Worm (Caenorhabditis elegans) whole organism, L4 larva: ENCODE results near the gene K11E4.1.

Experiments
- F10B5.3 ChIP-seq: sonication (generic microtip); optimal IDR thresholded peaks from 2 replicates; lab custom pipeline; 2016; ENCODE audit warnings: mild to moderate bottlenecking, missing genetic modification characterization, missing compliant biosample characterization
- F44E2.7 ChIP-seq: fragments of 200-800 bp; sonication (Bioruptor generic); IDR thresholded peaks from 2 replicates; pipeline ENCODE4 v2.1.2; 2022; ENCODE audit warnings: missing genetic modification characterization, missing compliant biosample characterization
- T20F7.1 ChIP-seq: fragments of 200-800 bp; sonication (Bioruptor generic); optimal IDR thresholded peaks from 2 replicates; lab custom pipeline; 2018; ENCODE audit warnings: mild to moderate bottlenecking, missing genetic modification characterization, missing compliant biosample characterization
- ZK337.2 ChIP-seq: fragments of 200-800 bp; sonication (Bioruptor generic); IDR thresholded peaks from 2 replicates; pipeline ENCODE4 v1.3.6; 2022; ENCODE audit warnings: missing genetic modification reagents, missing genetic modification characterization, missing compliant biosample characterization
- aha-1 ChIP-seq: fragments of 150-350 bp; peaks from one replicate; lab custom pipeline; 2014; ENCODE audit warnings: missing biosample characterization, missing genetic modification characterization
- ama-1 ChIP-seq: fragments of 150-350 bp; optimal IDR thresholded peaks from 2 replicates; lab custom pipeline; 2014; ENCODE audit warnings: inconsistent platforms, mixed read lengths
- ceh-20 ChIP-seq: fragments of 200-800 bp; sonication (Bioruptor generic); IDR thresholded peaks from 2 replicates; pipeline ENCODE4 v1.3.6; 2022; ENCODE audit warnings: missing genetic modification reagents, missing genetic modification characterization, missing compliant biosample characterization
- ceh-28 ChIP-seq: fragments of 150-350 bp; optimal IDR thresholded peaks from 2 replicates; lab custom pipeline; 2014; ENCODE audit warnings: missing biosample characterization, missing genetic modification reagents, missing genetic modification characterization
- ceh-32 ChIP-seq: sonication (generic microtip); optimal IDR thresholded peaks from 2 replicates; lab custom pipeline; 2016; ENCODE audit warnings: mild to moderate bottlenecking, missing genetic modification characterization, missing compliant biosample characterization; ENCODE audit not compliant: poor library complexity
- ces-1 ChIP-seq: fragments of 150-350 bp; sonication (generic microtip); optimal IDR thresholded peaks from 4 replicates; lab custom pipeline; 2014; ENCODE audit warnings: missing biosample characterization, missing genetic modification reagents, missing genetic modification characterization
- ctbp-1 ChIP-seq: fragments of 200-800 bp; sonication (Bioruptor generic); IDR thresholded peaks from 2 replicates; pipeline ENCODE4 v1.3.6; 2022; ENCODE audit warnings: missing genetic modification reagents, missing genetic modification characterization, missing compliant biosample characterization
- daf-16 ChIP-seq, 3 experiments: sonication (generic microtip); optimal IDR thresholded peaks; 2 replicates each; lab custom pipeline; 2016 to 2017; ENCODE audit warnings: missing genetic modification characterization in 3 of 3, missing genetic modification reagents in 3 of 3, mild to moderate bottlenecking in 2 of 3, missing compliant biosample characterization in 2 of 3, missing biosample characterization in 1 of 3, moderate library complexity in 1 of 3
- dmd-6 ChIP-seq: fragments of 200-800 bp; sonication (Bioruptor generic); IDR thresholded peaks from 2 replicates; pipeline ENCODE4 v1.3.6; 2022; ENCODE audit warnings: missing genetic modification reagents, missing genetic modification characterization, missing compliant biosample characterization
- dpl-1 ChIP-seq: fragments of 150-350 bp; optimal IDR thresholded peaks from 2 replicates; lab custom pipeline; 2014; ENCODE audit warnings: missing biosample characterization, missing genetic modification reagents, missing genetic modification characterization
- dve-1 ChIP-seq: sonication (generic microtip); optimal IDR thresholded peaks from 2 replicates; lab custom pipeline; 2017; ENCODE audit warnings: antibody characterized with exemption, mild to moderate bottlenecking, missing genetic modification characterization, missing compliant biosample characterization; ENCODE audit not compliant: insufficient read depth
- egl-43 ChIP-seq: fragments of 200-800 bp; sonication (Bioruptor generic); IDR thresholded peaks from 2 replicates; pipeline ENCODE4 v1.3.6; 2022; ENCODE audit warnings: missing genetic modification reagents, missing genetic modification characterization, missing compliant biosample characterization
- fkh-10 ChIP-seq: fragments of 150-350 bp; optimal IDR thresholded peaks from 2 replicates; lab custom pipeline; 2014; ENCODE audit warnings: missing biosample characterization, missing genetic modification reagents, missing genetic modification characterization
- gei-8 ChIP-seq: fragments of 200-800 bp; sonication (Bioruptor generic); optimal IDR thresholded peaks from 2 replicates; lab custom pipeline; 2018; ENCODE audit warnings: mild to moderate bottlenecking, missing genetic modification characterization, missing compliant biosample characterization
- hlh-11 ChIP-seq: fragments of 200-800 bp; sonication (Bioruptor generic); optimal IDR thresholded peaks from 2 replicates; lab custom pipeline; 2018; ENCODE audit warnings: mild to moderate bottlenecking, missing genetic modification characterization, missing compliant biosample characterization
- hlh-30 ChIP-seq: sonication (generic microtip); optimal IDR thresholded peaks from 2 replicates; lab custom pipeline; 2017; ENCODE audit warnings: antibody characterized with exemption, mild to moderate bottlenecking, missing genetic modification characterization, missing compliant biosample characterization; ENCODE audit not compliant: insufficient read depth
- hmg-1.1 ChIP-seq: fragments of 200-800 bp; sonication (Bioruptor generic); IDR thresholded peaks from 2 replicates; pipeline ENCODE4 v1.3.6; 2022; ENCODE audit warnings: missing genetic modification reagents, missing genetic modification characterization, missing compliant biosample characterization
- lin-13 ChIP-seq: fragments of 150-350 bp; optimal IDR thresholded peaks from 2 replicates; lab custom pipeline; 2014; ENCODE audit warnings: missing biosample characterization, missing genetic modification reagents, missing genetic modification characterization
- lin-15B ChIP-seq: fragments of 150-350 bp; sonication (generic microtip); optimal IDR thresholded peaks from 3 replicates; lab custom pipeline; 2014; ENCODE audit warnings: missing biosample characterization, missing genetic modification characterization
- lin-38 ChIP-seq: fragments of 200-800 bp; sonication (Bioruptor generic); IDR thresholded peaks from 2 replicates; pipeline ENCODE4 v1.3.6; 2022; ENCODE audit warnings: missing genetic modification reagents, missing genetic modification characterization, missing compliant biosample characterization
- mdt-29 ChIP-seq: fragments of 200-800 bp; sonication (Bioruptor generic); IDR thresholded peaks from 2 replicates; pipeline ENCODE4 v1.3.6; 2022; ENCODE audit warnings: missing genetic modification reagents, missing genetic modification characterization, missing compliant biosample characterization
- mep-1 ChIP-seq: fragments of 150-350 bp; sonication (generic microtip); optimal IDR thresholded peaks from 3 replicates; lab custom pipeline; 2014; ENCODE audit warnings: missing biosample characterization, missing genetic modification characterization
- mes-2 ChIP-seq: sonication (generic microtip); optimal IDR thresholded peaks from 2 replicates; lab custom pipeline; 2016; ENCODE audit warnings: missing genotype, mild to moderate bottlenecking, missing genetic modification characterization, missing compliant biosample characterization; ENCODE audit not compliant: poor library complexity, severe bottlenecking
- mxl-3 ChIP-seq: fragments of 200-800 bp; sonication (Bioruptor generic); optimal IDR thresholded peaks from 2 replicates; lab custom pipeline; 2018; ENCODE audit warnings: mild to moderate bottlenecking, missing genetic modification characterization, missing compliant biosample characterization
- nhr-11 ChIP-seq: fragments of 150-350 bp; optimal IDR thresholded peaks from 2 replicates; lab custom pipeline; 2014; ENCODE audit warnings: missing biosample characterization, missing genetic modification characterization
- nhr-28 ChIP-seq: fragments of 150-350 bp; optimal IDR thresholded peaks from 2 replicates; lab custom pipeline; 2014; ENCODE audit warnings: missing biosample characterization, missing genetic modification characterization
- nhr-48 ChIP-seq: sonication (generic microtip); optimal IDR thresholded peaks from 2 replicates; lab custom pipeline; 2016; ENCODE audit warnings: mild to moderate bottlenecking, missing genetic modification characterization, missing compliant biosample characterization
- nhr-6 ChIP-seq: fragments of 150-350 bp; optimal IDR thresholded peaks from 2 replicates; lab custom pipeline; 2014; ENCODE audit warnings: missing biosample characterization, missing genetic modification characterization
- nhr-77 ChIP-seq: fragments of 150-350 bp; optimal IDR thresholded peaks from 2 replicates; lab custom pipeline; 2014; ENCODE audit warnings: missing biosample characterization, missing genetic modification characterization
- pha-4 ChIP-seq, 2 experiments: fragments of 150-350 bp in 1 of 2; fragments of 200-800 bp in 1 of 2; sonication (Bioruptor generic) in 1 of 2; IDR thresholded peaks in 1 of 2; optimal IDR thresholded peaks in 1 of 2; 2 replicates each; pipeline versions ENCODE4 v1.3.6 to Lab custom; 2014 to 2022; ENCODE audit warnings: missing genetic modification characterization in 2 of 2, missing genetic modification reagents in 2 of 2, missing biosample characterization in 1 of 2, missing compliant biosample characterization in 1 of 2
- rbr-2 ChIP-seq: sonication (generic microtip); optimal IDR thresholded peaks from 2 replicates; lab custom pipeline; 2016; ENCODE audit warnings: missing genotype, missing genetic modification characterization, missing compliant biosample characterization
- set-16 ChIP-seq: fragments of 200-800 bp; sonication (Bioruptor generic); IDR thresholded peaks from 2 replicates; pipeline ENCODE4 v1.3.6; 2022; ENCODE audit warnings: missing genetic modification reagents, missing genetic modification characterization, missing compliant biosample characterization
- ztf-7 ChIP-seq: fragments of 150-350 bp; optimal IDR thresholded peaks from 2 replicates; lab custom pipeline; 2014; ENCODE audit warnings: missing biosample characterization, missing genetic modification characterization

Gene K11E4.1

DNA sequence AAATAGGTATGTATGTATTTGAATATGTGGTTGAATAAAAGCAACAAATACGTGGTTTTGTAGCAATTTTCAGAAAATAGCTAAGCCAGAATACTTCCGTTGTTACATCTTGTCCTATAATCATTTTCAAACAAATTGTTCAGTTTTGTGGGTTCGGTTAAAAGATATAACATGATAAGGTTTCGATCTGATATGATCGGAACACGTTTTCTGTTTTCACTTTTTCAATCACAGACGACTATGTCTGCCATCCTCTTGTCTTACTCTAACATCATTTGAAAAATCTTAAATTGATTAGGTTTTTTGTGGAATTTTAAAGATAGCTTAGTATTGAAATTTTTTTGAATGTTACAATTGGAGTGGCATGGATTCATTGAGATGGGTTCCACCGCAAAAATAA is 12.3 kb downstream of the K11E4.1 start:
- no peak for TF ChIP-seq ama-1 (lab: Kevin White, UChicago)
- TF ChIP-seq F44E2.7 (GFP tag; lab: Robert Waterston, UW): no peak
- TF ChIP-seq mes-2: no peak
- no peak for TF ChIP-seq ZK337.2 (GFP tag; lab: Robert Waterston, UW)
- no peak for TF ChIP-seq hmg-1.1 (GFP tag; lab: Robert Waterston, UW)
- peak; percentile 72 for TF ChIP-seq aha-1 (tag; lab: Kevin White, UChicago)
- no peak for TF ChIP-seq hlh-11 (tag; lab: Kevin White, UChicago)

DNA sequence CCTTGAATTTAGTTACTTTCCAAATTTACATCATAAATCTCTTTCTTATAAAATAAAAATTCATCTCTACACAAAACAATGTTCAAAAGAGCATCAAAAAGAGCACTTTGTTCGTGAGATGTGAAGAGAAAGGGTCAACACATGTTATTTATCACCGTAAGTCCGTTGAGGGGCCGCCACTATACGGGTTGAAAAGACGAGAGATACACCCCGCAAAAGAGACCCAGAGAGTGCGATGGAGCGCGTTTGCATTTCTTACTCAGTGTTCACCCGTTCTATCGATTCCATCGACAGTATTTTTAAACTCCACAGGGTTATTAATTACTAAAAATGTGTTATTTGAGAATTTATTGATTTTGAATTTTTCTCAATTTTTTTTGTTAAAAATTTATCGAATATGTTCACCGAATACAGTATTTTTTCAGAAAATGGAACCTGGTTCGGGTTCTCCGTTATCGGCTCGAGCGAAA is 13.0 kb downstream of the K11E4.1 start, which contains the start of gene pix-1:
TSS of gene pix-1 (plus strand) at position 420 of the 470 bp plus-strand sequence.
- TF ChIP-seq dmd-6 (GFP tag; lab: Robert Waterston, UW) (peak; percentile 25; the same call in 1 of the 2 replicates), mep-1 (tag; lab: Kevin White, UChicago) (peak; percentile 86), ceh-28 (tag; lab: Kevin White, UChicago) (peak; percentile 17), ceh-32 (tag; lab: Kevin White, UChicago) (no peak), ceh-20 (GFP tag; lab: Robert Waterston, UW) (no peak), pha-4 (GFP tag; IDR thresholded peaks at IDR 0.05; lab: Robert Waterston, UW) (no peak), pha-4 (tag; optimal IDR thresholded peaks at IDR 0.05; lab: Kevin White, UChicago) (peak; percentile 40), lin-15B (tag; lab: Kevin White, UChicago) (no peak), lin-38 (GFP tag; lab: Robert Waterston, UW) (peak; percentile 96), mdt-29 (GFP tag; lab: Robert Waterston, UW) (no peak), fkh-10 (GFP tag; lab: Kevin White, UChicago) (peak; percentile 11), ztf-7 (tag; lab: Kevin White, UChicago) (peak; percentile 15), nhr-11 (tag; lab: Kevin White, UChicago) (peak; percentile 49), nhr-48 (tag; lab: Kevin White, UChicago) (peak; percentile 6), ces-1 (GFP tag; lab: Kevin White, UChicago) (no peak), egl-43 (no peak), F10B5.3 (tag; lab: Kevin White, UChicago) (peak; percentile 47), dpl-1 (GFP tag; lab: Kevin White, UChicago) (peak; percentile 31), hlh-11 (tag; lab: Kevin White, UChicago) (peak; percentile 81), nhr-77 (peak; percentile 49), ctbp-1 (GFP tag; lab: Robert Waterston, UW) (no peak), hlh-30 (tag; lab: Kevin White, UChicago) (peak; percentile 53), mxl-3 (GFP tag; lab: Kevin White, UChicago) (peak; percentile 59), lin-13 (GFP tag; lab: Kevin White, UChicago) (peak; percentile 3), aha-1 (tag; lab: Kevin White, UChicago) (peak; percentile 95), nhr-6 (tag; lab: Kevin White, UChicago) (peak; percentile 6), gei-8 (GFP tag; lab: Kevin White, UChicago) (no peak), dve-1 (peak; percentile 68), rbr-2 (tag; lab: Kevin White, UChicago) (peak; percentile 66), set-16 (GFP tag; lab: Robert Waterston, UW) (no peak), nhr-28 (tag; lab: Kevin White, UChicago) (peak; percentile 31), T20F7.1 (GFP tag; lab: Kevin White, UChicago) (no peak), hmg-1.1 (GFP tag; lab: Robert Waterston, UW) (peak; percentile 57; the same call in 1 of the 2 replicates), daf-16 (GFP tag; optimal IDR thresholded peaks at IDR 0.05; lab: Kevin White, UChicago) (peak in 1 of 2 experiments; percentile 79), daf-16 (tag; optimal IDR thresholded peaks at IDR 0.05; lab: Kevin White, UChicago) (peak; percentile 71)
